Fruit fly (Drosophila melanogaster): ENCODE data around the gene CG17292.

The CG17292 gene

dm6 chr2L:8384108-8384601 lies 13.9 kb downstream of the CG17292 start, which contains the start of the genes Dad1 and CG13384 (continued):
- TF ChIP-seq CG6765 (GFP tag; optimal IDR thresholded peaks at IDR 0.05) (peak; percentile 94), chn (GFP tag; optimal IDR thresholded peaks at IDR 0.05) (peak; percentile 68), CG17359 (tag; optimal IDR thresholded peaks at IDR 0.05) (peak; percentile 92), CG4404 (GFP tag; IDR thresholded peaks at IDR 0.05) (peak; percentile 91), dmrt11E (tag; optimal IDR thresholded peaks at IDR 0.05) (peak; percentile 91), Poxn (GFP tag; IDR thresholded peaks at IDR 0.05) (peak; percentile 79), CG3838 (GFP tag; optimal IDR thresholded peaks at IDR 0.05) (peak; percentile 60), ase (GFP tag; IDR thresholded peaks at IDR 0.05) (peak; percentile 76; the same call in 2 of the 3 replicates), CG4820 (GFP tag; optimal IDR thresholded peaks at IDR 0.05) (peak; percentile 83), Atf3 (GFP tag; optimal IDR thresholded peaks at IDR 0.05) (peak; percentile 16), Abd-B (GFP tag; optimal IDR thresholded peaks at IDR 0.05) (peak; percentile 94), CG32767 (GFP tag; IDR thresholded peaks at IDR 0.05) (peak; percentile 86), CG11398 (GFP tag; optimal IDR thresholded peaks at IDR 0.05) (no peak), Hr39 (optimal IDR thresholded peaks at IDR 0.05) (no peak), amos (GFP tag; IDR thresholded peaks at IDR 0.05; ENCODE audit: partially characterized antibody) (peak; percentile 45; the same call in 1 of the 2 replicates), ara (GFP tag; IDR thresholded peaks at IDR 0.05) (peak; percentile 84), CG8388 (GFP tag; optimal IDR thresholded peaks at IDR 0.05) (peak; percentile 90), eyg (GFP tag; optimal IDR thresholded peaks at IDR 0.05) (no peak), CrebB (tag; optimal IDR thresholded peaks at IDR 0.05) (peak; percentile 83), Vsx1 (GFP tag; optimal IDR thresholded peaks at IDR 0.05) (peak; percentile 78), CG15011 (GFP tag; optimal IDR thresholded peaks at IDR 0.05) (peak; percentile 87), Lim3 (GFP tag; IDR thresholded peaks at IDR 0.05) (peak; percentile 10; the same call in 1 of the 2 replicates)

DNA sequence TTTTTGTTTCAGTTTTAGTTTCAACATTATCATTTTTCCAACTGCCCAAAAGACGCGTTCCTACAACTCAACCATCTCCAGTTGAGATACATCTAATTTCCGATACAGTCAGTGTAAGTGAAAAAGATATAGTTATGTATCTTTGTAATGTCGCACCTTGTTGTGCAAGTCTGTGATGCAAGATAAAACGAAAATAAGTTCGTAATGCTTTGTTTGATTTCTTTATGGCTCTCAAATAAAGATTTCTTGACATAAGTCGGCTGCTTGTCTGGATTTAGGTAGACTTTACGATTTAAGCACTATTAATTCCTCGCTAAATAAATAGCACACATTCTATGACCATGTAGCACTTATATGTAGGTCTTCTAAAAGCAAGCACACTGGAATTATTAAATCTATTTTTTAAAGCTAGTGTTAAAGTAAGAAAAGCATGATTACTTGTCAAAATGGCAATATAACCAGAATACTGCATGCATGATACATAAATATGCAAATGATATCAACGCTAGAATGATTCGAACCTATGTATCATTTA lies 14.8 kb downstream of the CG17292 start:
- TF ChIP-seq ken (GFP tag; IDR thresholded peaks at IDR 0.05) (no peak), CG9215 (GFP tag; IDR thresholded peaks at IDR 0.05) (no peak), vnd (GFP tag; IDR thresholded peaks at IDR 0.05; ENCODE audit: partially characterized antibody) (no peak), CG15696 (tag; optimal IDR thresholded peaks at IDR 0.05) (no peak), D19B (GFP tag; optimal IDR thresholded peaks at IDR 0.05) (no peak), ems (GFP tag; optimal IDR thresholded peaks at IDR 0.05) (no peak), sna (GFP tag; IDR thresholded peaks at IDR 0.05; ENCODE audit: partially characterized antibody) (no peak), Tbp (GFP tag; optimal IDR thresholded peaks at IDR 0.05) (no peak), CG4282 (GFP tag; optimal IDR thresholded peaks at IDR 0.05) (no peak), odd (GFP tag; optimal IDR thresholded peaks at IDR 0.05) (no peak), ftz-f1 (GFP tag; optimal IDR thresholded peaks at IDR 0.05) (no peak), twi (tag; optimal IDR thresholded peaks at IDR 0.05) (no peak), CG11456 (GFP tag; IDR thresholded peaks at IDR 0.05) (no peak), dysf (GFP tag; IDR thresholded peaks at IDR 0.05) (no peak), wek (GFP tag; optimal IDR thresholded peaks at IDR 0.05) (no peak), run (tag; optimal IDR thresholded peaks at IDR 0.05) (no peak), Chrac-16 (GFP tag; optimal IDR thresholded peaks at IDR 0.05) (no peak), CG10654 (GFP tag; optimal IDR thresholded peaks at IDR 0.05) (no peak), ATbp (GFP tag; optimal IDR thresholded peaks at IDR 0.05) (peak; percentile 35), CG2875 (GFP tag; optimal IDR thresholded peaks at IDR 0.05) (no peak), abd-A (tag; optimal IDR thresholded peaks at IDR 0.05) (no peak), hkb (optimal IDR thresholded peaks at IDR 0.05) (no peak), hkb (GFP tag; IDR thresholded peaks at IDR 0.05) (no peak), MESR4 (GFP tag; optimal IDR thresholded peaks at IDR 0.05) (no peak), caup (GFP tag; optimal IDR thresholded peaks at IDR 0.05; ENCODE audit: severe bottlenecking) (no peak), sens (GFP tag) (peak; percentile 81), Dek (tag; optimal IDR thresholded peaks at IDR 0.05) (no peak), Ssrp (tag; optimal IDR thresholded peaks at IDR 0.05) (no peak), Asciz (GFP tag; optimal IDR thresholded peaks at IDR 0.05) (peak; percentile 38)
